Fruit fly (Drosophila melanogaster) Kc167 (cell line): ENCODE data around the gene Uggt.

Experiments
- Sin3A ChIP-seq: fragments of >200 bp; optimal IDR thresholded peaks from 2 replicates; lab custom pipeline; 2018; ENCODE audit warnings: missing external identifiers
- insv ChIP-seq: fragments of >200 bp; optimal IDR thresholded peaks from 3 replicates; lab custom pipeline; 2018; ENCODE audit warnings: missing external identifiers
- psq ChIP-seq: fragments of >200 bp; optimal IDR thresholded peaks from 2 replicates; lab custom pipeline; 2017; ENCODE audit warnings: missing external identifiers
- ttk ChIP-seq: sonication (Bioruptor generic); optimal IDR thresholded peaks from 2 replicates; lab custom pipeline; 2017; ENCODE audit warnings: missing external identifiers

dm6 chr3L:18897459-18898085 is 25.0 kb downstream of the Uggt start:
- TF ChIP-seq Sin3A (lab: Kevin White, UChicago) (no peak), psq (no peak), ttk (lab: Kevin White, UChicago) (no peak), insv (no peak)
